Fruit fly (Drosophila melanogaster) whole organism, embryonic: ENCODE measurements around the gene Neurochondrin.

Experiments
- Bteb2 ChIP-seq: fragments of 200-800 bp; sonication (Bioruptor generic); optimal IDR thresholded peaks from 2 replicates; lab custom pipeline; 2016; ENCODE audit warnings: missing biosample characterization, missing genetic modification characterization
- CG10147 ChIP-seq: fragments of 200-800 bp; sonication (Bioruptor generic); optimal IDR thresholded peaks from 2 replicates; lab custom pipeline; 2019; ENCODE audit warnings: missing biosample characterization, mild to moderate bottlenecking, missing genetic modification characterization, moderate library complexity
- CG10565 ChIP-seq: fragments of 200-800 bp; sonication (Bioruptor generic); optimal IDR thresholded peaks from 3 replicates; lab custom pipeline; 2016; ENCODE audit warnings: missing biosample characterization, mild to moderate bottlenecking, missing genetic modification characterization
- CG11456 ChIP-seq: fragments of 200-800 bp; sonication (Bioruptor generic); IDR thresholded peaks from 3 replicates; pipeline ENCODE4 v1.3.6; 2022; ENCODE audit warnings: missing biosample characterization, missing genetic modification characterization
- CG11696 ChIP-seq: fragments of 200-800 bp; sonication (Bioruptor generic); IDR thresholded peaks from 2 replicates; pipeline ENCODE4 v1.3.6; 2022; ENCODE audit warnings: missing biosample characterization, missing genetic modification characterization
- CG13424 ChIP-seq: fragments of 200-800 bp; sonication (Bioruptor generic); optimal IDR thresholded peaks from 2 replicates; lab custom pipeline; 2019; ENCODE audit warnings: missing biosample characterization, mild to moderate bottlenecking, missing genetic modification characterization, moderate library complexity
- CG1529 ChIP-seq: fragments of 200-800 bp; sonication (Bioruptor generic); optimal IDR thresholded peaks from 3 replicates; lab custom pipeline; 2018; ENCODE audit warnings: missing biosample characterization, missing genetic modification characterization
- CG15514 ChIP-seq: fragments of 200-800 bp; sonication (Bioruptor generic); optimal IDR thresholded peaks from 3 replicates; lab custom pipeline; 2017; ENCODE audit warnings: missing biosample characterization, missing genetic modification characterization, mild to moderate bottlenecking, moderate library complexity, missing genetic modification reagents
- CG15601 ChIP-seq: fragments of 200-800 bp; sonication (Bioruptor generic); optimal IDR thresholded peaks from 3 replicates; lab custom pipeline; 2019; ENCODE audit warnings: missing biosample characterization, mild to moderate bottlenecking, missing genetic modification characterization, moderate library complexity
- CG17361 ChIP-seq: fragments of 200-800 bp; sonication (Bioruptor generic); IDR thresholded peaks from 3 replicates; pipeline ENCODE4 v1.3.6; 2022; ENCODE audit warnings: missing biosample characterization, missing genetic modification characterization
- CG17568 ChIP-seq: fragments of 200-800 bp; sonication (Bioruptor generic); optimal IDR thresholded peaks from 2 replicates; lab custom pipeline; 2018; ENCODE audit warnings: missing biosample characterization, mild to moderate bottlenecking, missing genetic modification characterization, moderate library complexity
- CG18011 ChIP-seq: fragments of 200-800 bp; sonication (Bioruptor generic); optimal IDR thresholded peaks from 2 replicates; lab custom pipeline; 2017; ENCODE audit warnings: missing biosample characterization, missing genetic modification characterization, mild to moderate bottlenecking, moderate library complexity, missing genotype
- CG2712 ChIP-seq: fragments of 200-800 bp; optimal IDR thresholded peaks from 3 replicates; lab custom pipeline; 2019; ENCODE audit warnings: missing biosample characterization, mild to moderate bottlenecking, missing genetic modification characterization, moderate library complexity
- CG31365 ChIP-seq: fragments of 200-800 bp; sonication (Bioruptor generic); optimal IDR thresholded peaks from 2 replicates; lab custom pipeline; 2018; ENCODE audit warnings: missing biosample characterization, mild to moderate bottlenecking, missing genetic modification characterization
- CG33213 ChIP-seq: fragments of 200-800 bp; sonication (Bioruptor generic); optimal IDR thresholded peaks from 3 replicates; lab custom pipeline; 2016; ENCODE audit warnings: missing biosample characterization, missing genetic modification characterization
- CG3407 ChIP-seq: fragments of 200-800 bp; sonication (Bioruptor generic); optimal IDR thresholded peaks from 2 replicates; lab custom pipeline; 2018; ENCODE audit warnings: missing biosample characterization, mild to moderate bottlenecking, missing genetic modification characterization
- CG4404 ChIP-seq: fragments of 200-800 bp; sonication (Bioruptor generic); IDR thresholded peaks from 2 replicates; pipeline ENCODE4 v1.3.6; 2022; ENCODE audit warnings: missing biosample characterization, missing genetic modification characterization
- CG4730 ChIP-seq: fragments of 200-800 bp; sonication (Bioruptor generic); IDR thresholded peaks from 2 replicates; pipeline ENCODE4 v1.3.6; 2022; ENCODE audit warnings: missing biosample characterization, missing genetic modification characterization
- CG6813 ChIP-seq: fragments of 200-800 bp; sonication (Bioruptor generic); optimal IDR thresholded peaks from 2 replicates; lab custom pipeline; 2017; ENCODE audit warnings: missing biosample characterization, missing genetic modification characterization, mild to moderate bottlenecking, moderate library complexity, missing genetic modification reagents
- CG8359 ChIP-seq: fragments of 200-800 bp; sonication (Bioruptor generic); optimal IDR thresholded peaks from 2 replicates; lab custom pipeline; 2017; ENCODE audit warnings: missing biosample characterization, mild to moderate bottlenecking, missing genetic modification characterization, borderline replicate concordance
- D19A ChIP-seq: fragments of 200-800 bp; optimal IDR thresholded peaks from 3 replicates; lab custom pipeline; 2019; ENCODE audit warnings: missing biosample characterization, mild to moderate bottlenecking, missing genetic modification characterization, moderate library complexity
- Dp ChIP-seq: fragments of 200-800 bp; sonication (Bioruptor generic); optimal IDR thresholded peaks from 2 replicates; lab custom pipeline; 2018; ENCODE audit warnings: missing biosample characterization, mild to moderate bottlenecking, missing genetic modification characterization, moderate library complexity
- ERR ChIP-seq: fragments of 200-800 bp; sonication (Bioruptor generic); optimal IDR thresholded peaks from 2 replicates; lab custom pipeline; 2016; ENCODE audit warnings: missing biosample characterization, missing genetic modification characterization
- Eip74EF ChIP-seq, 2 experiments: fragments of 200-800 bp in 1 of 2; fragments of >200 bp in 1 of 2; sonication (Bioruptor generic) in 1 of 2; optimal IDR thresholded peaks; 2 replicates each; lab custom pipeline; 2017 to 2019; ENCODE audit warnings: missing biosample characterization in 2 of 2, missing genetic modification characterization in 2 of 2, mild to moderate bottlenecking in 1 of 2, moderate library complexity in 1 of 2
- Ets65A ChIP-seq: fragments of 200-800 bp; sonication (Bioruptor generic); peaks from one replicate; lab custom pipeline; 2016; ENCODE audit warnings: missing biosample characterization, missing genetic modification characterization
- Sox100B ChIP-seq: fragments of 200-800 bp; sonication (Bioruptor generic); optimal IDR thresholded peaks from 3 replicates; lab custom pipeline; 2018; ENCODE audit warnings: missing biosample characterization, mild to moderate bottlenecking, missing genetic modification characterization
- TFAM ChIP-seq: fragments of 200-800 bp; sonication (Bioruptor generic); optimal IDR thresholded peaks from 2 replicates; lab custom pipeline; 2017; ENCODE audit warnings: missing biosample characterization, missing genetic modification characterization, inconsistent platforms
- Tbp ChIP-seq: fragments of >200 bp; optimal IDR thresholded peaks from 2 replicates; lab custom pipeline; 2018; ENCODE audit warnings: missing biosample characterization, missing genetic modification characterization
- Vsx1 ChIP-seq: fragments of 200-800 bp; sonication (Bioruptor generic); optimal IDR thresholded peaks from 2 replicates; lab custom pipeline; 2017; ENCODE audit warnings: missing biosample characterization, mild to moderate bottlenecking, missing genetic modification characterization, missing genetic modification reagents
- ara ChIP-seq: fragments of 200-800 bp; sonication (Bioruptor generic); IDR thresholded peaks from 2 replicates; pipeline ENCODE4 v1.3.6; 2022; ENCODE audit warnings: missing biosample characterization, missing genetic modification characterization
- cato ChIP-seq: fragments of 200-800 bp; sonication (Bioruptor generic); optimal IDR thresholded peaks from 2 replicates; lab custom pipeline; 2016; ENCODE audit warnings: missing biosample characterization, missing genetic modification characterization, borderline replicate concordance
- cg ChIP-seq: fragments of 200-800 bp; sonication (Bioruptor generic); optimal IDR thresholded peaks from 3 replicates; lab custom pipeline; 2019; ENCODE audit warnings: missing biosample characterization, mild to moderate bottlenecking, missing genetic modification characterization, moderate library complexity
- da ChIP-seq: fragments of 200-800 bp; sonication (Bioruptor generic); optimal IDR thresholded peaks from 2 replicates; lab custom pipeline; 2016; ENCODE audit warnings: missing biosample characterization, missing genetic modification characterization
- dati ChIP-seq: fragments of 200-800 bp; sonication (Bioruptor generic); IDR thresholded peaks from 2 replicates; pipeline ENCODE4 v1.3.6; 2022; ENCODE audit warnings: missing biosample characterization, missing genetic modification characterization
- fd102C ChIP-seq: fragments of 200-800 bp; sonication (Bioruptor generic); optimal IDR thresholded peaks from 2 replicates; lab custom pipeline; 2018; ENCODE audit warnings: missing biosample characterization, mild to moderate bottlenecking, missing genetic modification characterization, moderate library complexity
- jing ChIP-seq: fragments of 200-800 bp; sonication (Bioruptor generic); optimal IDR thresholded peaks from 2 replicates; lab custom pipeline; 2018; ENCODE audit warnings: missing biosample characterization, mild to moderate bottlenecking, missing genetic modification characterization
- jumu ChIP-seq: fragments of 200-800 bp; sonication (Bioruptor generic); optimal IDR thresholded peaks from 3 replicates; lab custom pipeline; 2016; ENCODE audit warnings: missing biosample characterization, missing genetic modification characterization
- kah ChIP-seq: fragments of 200-800 bp; sonication (Bioruptor generic); optimal IDR thresholded peaks from 2 replicates; lab custom pipeline; 2018; ENCODE audit warnings: missing biosample characterization, mild to moderate bottlenecking, missing genetic modification characterization
- luna ChIP-seq: fragments of 200-800 bp; sonication (Bioruptor generic); optimal IDR thresholded peaks from 2 replicates; lab custom pipeline; 2016; ENCODE audit warnings: missing biosample characterization, missing genetic modification characterization
- mld ChIP-seq: fragments of 200-800 bp; sonication (Bioruptor generic); IDR thresholded peaks from 3 replicates; pipeline ENCODE4 v1.3.6; 2022; ENCODE audit warnings: missing biosample characterization, missing genetic modification characterization; ENCODE audit not compliant: partially characterized antibody
- nerfin-2 ChIP-seq: fragments of 200-800 bp; sonication (Bioruptor generic); IDR thresholded peaks from 2 replicates; pipeline ENCODE4 v1.3.6; 2022; ENCODE audit warnings: missing biosample characterization, missing genetic modification characterization; ENCODE audit not compliant: partially characterized antibody
- nmo ChIP-seq: fragments of 200-800 bp; sonication (Bioruptor generic); optimal IDR thresholded peaks from 2 replicates; lab custom pipeline; 2018; ENCODE audit warnings: missing biosample characterization, mild to moderate bottlenecking, missing genetic modification characterization, moderate library complexity
- odd ChIP-seq: fragments of 200-800 bp; sonication (Bioruptor generic); optimal IDR thresholded peaks from 2 replicates; lab custom pipeline; 2017; ENCODE audit warnings: missing biosample characterization, mild to moderate bottlenecking, missing genetic modification characterization
- pita ChIP-seq: fragments of 200-800 bp; sonication (Bioruptor generic); optimal IDR thresholded peaks from 2 replicates; lab custom pipeline; 2017; ENCODE audit warnings: missing biosample characterization, mild to moderate bottlenecking, missing genetic modification characterization
- salm ChIP-seq: fragments of 200-800 bp; sonication (Bioruptor generic); optimal IDR thresholded peaks from 2 replicates; lab custom pipeline; 2018; ENCODE audit warnings: missing biosample characterization, mild to moderate bottlenecking, missing genetic modification characterization
- sim ChIP-seq: fragments of 200-800 bp; sonication (Bioruptor generic); IDR thresholded peaks from 2 replicates; pipeline ENCODE4 v1.3.6; 2022; ENCODE audit warnings: missing biosample characterization, missing genetic modification characterization
- sr ChIP-seq: fragments of 200-800 bp; sonication (Bioruptor generic); IDR thresholded peaks from 3 replicates; pipeline ENCODE4 v1.3.6; 2022; ENCODE audit warnings: missing biosample characterization, missing genetic modification characterization
- tio ChIP-seq: fragments of 200-800 bp; sonication (Bioruptor generic); optimal IDR thresholded peaks from 2 replicates; lab custom pipeline; 2017; ENCODE audit warnings: missing biosample characterization, missing genetic modification characterization, inconsistent platforms
- tll ChIP-seq, 2 experiments: fragments of 200-800 bp in 1 of 2; fragments of >200 bp in 1 of 2; sonication (Bioruptor generic) in 1 of 2; optimal IDR thresholded peaks; 2 replicates each; lab custom pipeline; 2017 to 2019; ENCODE audit warnings: missing biosample characterization in 2 of 2, missing genetic modification characterization in 2 of 2, mild to moderate bottlenecking in 1 of 2, moderate library complexity in 1 of 2
- unpg ChIP-seq: fragments of 200-800 bp; sonication (Bioruptor generic); optimal IDR thresholded peaks from 3 replicates; lab custom pipeline; 2018; ENCODE audit warnings: missing biosample characterization, mild to moderate bottlenecking, missing genetic modification characterization, moderate library complexity
- zf30C ChIP-seq: fragments of 200-800 bp; sonication (Bioruptor generic); optimal IDR thresholded peaks from 3 replicates; lab custom pipeline; 2018; ENCODE audit warnings: missing biosample characterization, mild to moderate bottlenecking, missing genetic modification characterization

The Neurochondrin gene

dm6 chr3R:6457055-6457391 is 11.2 kb upstream of the Neurochondrin start, which contains the start of gene Zif (continued):
- TF ChIP-seq CG15601 (tag; lab: Kevin White, UChicago): no peak
- no peak for TF ChIP-seq tll (GFP tag; optimal IDR thresholded peaks at IDR 0.05; lab: Kevin White, UChicago)
- TF ChIP-seq ERR (GFP tag; lab: Kevin White, UChicago): peak; percentile 36
- no peak for TF ChIP-seq mld (GFP tag; lab: Robert Waterston, UW)
- TF ChIP-seq CG31365 (tag; lab: Kevin White, UChicago): no peak
- no peak for TF ChIP-seq ara
- TF ChIP-seq Ets65A (GFP tag; lab: Kevin White, UChicago): peak; percentile 95
- TF ChIP-seq pita (GFP tag; lab: Kevin White, UChicago): no peak
- no peak for TF ChIP-seq sr (GFP tag; lab: Robert Waterston, UW)
- TF ChIP-seq CG11456 (GFP tag; lab: Robert Waterston, UW): peak; percentile 80
- TF ChIP-seq jing (GFP tag; lab: Kevin White, UChicago): no peak
- TF ChIP-seq D19A: no peak
- TF ChIP-seq Eip74EF (GFP tag; optimal IDR thresholded peaks at IDR 0.05; lab: Kevin White, UChicago): no peak
- peak; percentile 36 for TF ChIP-seq CG33213 (GFP tag; lab: Kevin White, UChicago)
- no peak for TF ChIP-seq Vsx1
- no peak for TF ChIP-seq CG3407 (GFP tag; lab: Kevin White, UChicago)
- TF ChIP-seq CG10147 (GFP tag; lab: Kevin White, UChicago): no peak
- peak; percentile 98 for TF ChIP-seq CG15514 (GFP tag; lab: Kevin White, UChicago)
- TF ChIP-seq TFAM (GFP tag; lab: Kevin White, UChicago): no peak
- no peak for TF ChIP-seq da
- TF ChIP-seq jumu (GFP tag; lab: Kevin White, UChicago): no peak
- TF ChIP-seq sim (GFP tag; lab: Robert Waterston, UW): no peak
- TF ChIP-seq CG10565 (GFP tag; lab: Kevin White, UChicago): no peak
- peak; percentile 72 for TF ChIP-seq Dp (GFP tag; lab: Kevin White, UChicago)
- TF ChIP-seq CG17361 (GFP tag; lab: Robert Waterston, UW): peak; percentile 52
- TF ChIP-seq kah (GFP tag; lab: Kevin White, UChicago): no peak
- no peak for TF ChIP-seq dati (GFP tag; lab: Robert Waterston, UW)
- no peak for TF ChIP-seq tio
- TF ChIP-seq cato: no peak
- TF ChIP-seq CG17568 (GFP tag; lab: Kevin White, UChicago): no peak
- no peak for TF ChIP-seq zf30C (GFP tag; lab: Kevin White, UChicago)
- no peak for TF ChIP-seq salm (tag; lab: Kevin White, UChicago)
- peak; percentile 2 for TF ChIP-seq CG13424 (tag; lab: Kevin White, UChicago)
- TF ChIP-seq Tbp: no peak
- no peak for TF ChIP-seq cg (GFP tag; lab: Kevin White, UChicago)
- peak; percentile 30 for TF ChIP-seq Bteb2
- peak; percentile 45; the same call in 1 of the 2 replicates for TF ChIP-seq CG4404 (GFP tag; lab: Robert Waterston, UW)
- TF ChIP-seq fd102C (GFP tag; lab: Kevin White, UChicago): no peak
- no peak for TF ChIP-seq CG4730 (GFP tag; lab: Robert Waterston, UW)
- TF ChIP-seq CG1529 (GFP tag; lab: Kevin White, UChicago): no peak
- TF ChIP-seq nerfin-2: no peak
- TF ChIP-seq nmo (GFP tag; lab: Kevin White, UChicago): peak; percentile 30
- no peak for TF ChIP-seq CG6813 (GFP tag; lab: Kevin White, UChicago)
- TF ChIP-seq odd (GFP tag; lab: Kevin White, UChicago): no peak
- no peak for TF ChIP-seq CG8359 (GFP tag; lab: Kevin White, UChicago)
- no peak for TF ChIP-seq Sox100B
- no peak for TF ChIP-seq luna (GFP tag; lab: Kevin White, UChicago)
- peak; percentile 27 for TF ChIP-seq CG2712 (tag; lab: Kevin White, UChicago)
- no peak for TF ChIP-seq CG11696 (GFP tag; lab: Robert Waterston, UW)
- TF ChIP-seq CG18011 (GFP tag; lab: Kevin White, UChicago): peak; percentile 27
- no peak for TF ChIP-seq unpg (GFP tag; lab: Kevin White, UChicago)
